Fruit fly (Drosophila melanogaster) whole organism, wandering third instar larva: Measurements from ENCODE around the gene CG9391.

Source experiments
- Abd-B ChIP-seq: fragments of >200 bp; optimal IDR thresholded peaks from 2 replicates; lab custom pipeline; 2017; ENCODE audit warnings: missing biosample characterization, missing genetic modification characterization
- CrebA ChIP-seq: fragments of 200-800 bp; sonication (Bioruptor generic); optimal IDR thresholded peaks from 2 replicates; lab custom pipeline; 2016; ENCODE audit warnings: missing biosample characterization, mild to moderate bottlenecking, missing genetic modification characterization, borderline replicate concordance
- Dif ChIP-seq: fragments of 200-275, 200-300 bp; sonication (Bioruptor generic); optimal IDR thresholded peaks from 2 replicates; lab custom pipeline; 2018; ENCODE audit warnings: missing biosample characterization, missing genetic modification characterization; ENCODE audit not compliant: partially characterized antibody
- HLH106 ChIP-seq: fragments of 200-800 bp; optimal IDR thresholded peaks from 3 replicates; lab custom pipeline; 2019; ENCODE audit warnings: missing biosample characterization, mild to moderate bottlenecking, missing genetic modification characterization, moderate library complexity
- Hnf4 ChIP-seq: fragments of 200-800 bp; sonication (Bioruptor generic); optimal IDR thresholded peaks from 2 replicates; lab custom pipeline; 2016; ENCODE audit warnings: missing biosample characterization, mild to moderate bottlenecking, missing genetic modification characterization
- Hr78 ChIP-seq: fragments of >200 bp; optimal IDR thresholded peaks from 2 replicates; lab custom pipeline; 2017; ENCODE audit warnings: missing biosample characterization, missing genetic modification characterization
- Jra ChIP-seq: sonication (Bioruptor generic); optimal IDR thresholded peaks from 2 replicates; lab custom pipeline; 2016; ENCODE audit warnings: missing biosample characterization, missing genetic modification characterization
- Mio ChIP-seq: sonication (Bioruptor generic); optimal IDR thresholded peaks from 2 replicates; lab custom pipeline; 2016; ENCODE audit warnings: missing biosample characterization, missing genetic modification characterization
- Myc ChIP-seq: fragments of >200 bp; optimal IDR thresholded peaks from 2 replicates; lab custom pipeline; 2017
- N ChIP-seq: fragments of >200 bp; optimal IDR thresholded peaks from 2 replicates; lab custom pipeline; 2018; ENCODE audit warnings: missing biosample characterization, missing external identifiers, missing genetic modification characterization
- OdsH ChIP-seq: fragments of 200-800 bp; sonication (Bioruptor generic); optimal IDR thresholded peaks from 2 replicates; lab custom pipeline; 2016; ENCODE audit warnings: missing biosample characterization, mild to moderate bottlenecking, missing genetic modification characterization
- Rel ChIP-seq, 2 experiments: fragments of 200-800 bp; sonication (Bioruptor generic) in 1 of 2; optimal IDR thresholded peaks; 2 replicates in 1 of 2; 3 replicates in 1 of 2; lab custom pipeline; 2016 to 2019; ENCODE audit warnings: mild to moderate bottlenecking in 2 of 2, missing biosample characterization in 2 of 2, missing genetic modification characterization in 2 of 2, moderate library complexity in 1 of 2
- Sp1 ChIP-seq: fragments of 200-800 bp; sonication (Bioruptor generic); optimal IDR thresholded peaks from 3 replicates; lab custom pipeline; 2019; ENCODE audit warnings: missing biosample characterization, mild to moderate bottlenecking, missing genetic modification characterization, moderate library complexity
- Vsx2 ChIP-seq: fragments of 200-300, 225-300 bp; sonication (Bioruptor generic); optimal IDR thresholded peaks from 2 replicates; lab custom pipeline; 2018; ENCODE audit warnings: missing biosample characterization, missing genetic modification characterization; ENCODE audit not compliant: partially characterized antibody
- br ChIP-seq: fragments of 200-800 bp; sonication (Bioruptor generic); optimal IDR thresholded peaks from 2 replicates; lab custom pipeline; 2016; ENCODE audit warnings: missing biosample characterization, missing genetic modification characterization
- dl ChIP-seq, 2 experiments: fragments of 175-275, 200-275 bp in 1 of 2; fragments of 200-275 bp in 1 of 2; sonication (Bioruptor generic); optimal IDR thresholded peaks; lab custom pipeline; 2018; ENCODE audit warnings: mild to moderate bottlenecking in 2 of 2, missing biosample characterization in 2 of 2, missing genetic modification characterization in 2 of 2, moderate library complexity in 2 of 2; ENCODE audit not compliant: partially characterized antibody in 2 of 2, insufficient read depth in 1 of 2
- dmrt93B ChIP-seq: fragments of 200-800 bp; sonication (Bioruptor generic); optimal IDR thresholded peaks from 2 replicates; lab custom pipeline; 2018; ENCODE audit warnings: missing biosample characterization, mild to moderate bottlenecking, missing genetic modification characterization
- dsf ChIP-seq: sonication (Bioruptor generic); optimal IDR thresholded peaks from 2 replicates; lab custom pipeline; 2016; ENCODE audit warnings: missing biosample characterization, missing genetic modification characterization, borderline replicate concordance
- ey ChIP-seq: fragments of 200-800 bp; sonication (Bioruptor generic); optimal IDR thresholded peaks from 2 replicates; lab custom pipeline; 2016; ENCODE audit warnings: missing biosample characterization, missing genetic modification characterization
- foxo ChIP-seq, 2 experiments: fragments of 200-800 bp; sonication (Bioruptor generic); optimal IDR thresholded peaks; 2 replicates in 1 of 2; 3 replicates in 1 of 2; lab custom pipeline; 2016 to 2017; ENCODE audit warnings: missing biosample characterization in 2 of 2, missing genetic modification characterization in 2 of 2
- fru ChIP-seq: fragments of 200-800 bp; sonication (Bioruptor generic); optimal IDR thresholded peaks from 3 replicates; lab custom pipeline; 2016; ENCODE audit warnings: missing biosample characterization, mild to moderate bottlenecking, missing genetic modification characterization
- h ChIP-seq: fragments of 200-800 bp; sonication (Bioruptor generic); optimal IDR thresholded peaks from 3 replicates; lab custom pipeline; 2016; ENCODE audit warnings: missing biosample characterization, mild to moderate bottlenecking, missing genetic modification characterization
- jim ChIP-seq: fragments of 175-275, 200-325 bp; sonication (Bioruptor generic); optimal IDR thresholded peaks from 2 replicates; lab custom pipeline; 2016; ENCODE audit warnings: missing biosample characterization, mild to moderate bottlenecking, missing genetic modification characterization
- lola ChIP-seq: fragments of >200 bp; optimal IDR thresholded peaks from 2 replicates; lab custom pipeline; 2017; ENCODE audit warnings: missing biosample characterization, missing genetic modification characterization
- pan ChIP-seq: fragments of >200 bp; optimal IDR thresholded peaks from 2 replicates; lab custom pipeline; 2017
- psq ChIP-seq: fragments of 200-800 bp; sonication (Bioruptor generic); optimal IDR thresholded peaks from 3 replicates; lab custom pipeline; 2017; ENCODE audit warnings: missing biosample characterization, mild to moderate bottlenecking, missing genetic modification characterization, moderate library complexity
- rgr ChIP-seq: fragments of 200-800 bp; sonication (Bioruptor generic); optimal IDR thresholded peaks from 3 replicates; lab custom pipeline; 2016; ENCODE audit warnings: missing biosample characterization, mild to moderate bottlenecking, missing genetic modification characterization
- sage ChIP-seq: fragments of 200-800 bp; sonication (Bioruptor generic); optimal IDR thresholded peaks from 2 replicates; lab custom pipeline; 2016; ENCODE audit warnings: missing biosample characterization, mild to moderate bottlenecking, missing genetic modification characterization
- sv ChIP-seq: fragments of 200-800 bp; sonication (Bioruptor generic); optimal IDR thresholded peaks from 3 replicates; lab custom pipeline; 2016; ENCODE audit warnings: missing biosample characterization, missing genetic modification characterization
- tai ChIP-seq: sonication (Bioruptor generic); optimal IDR thresholded peaks from 2 replicates; lab custom pipeline; 2016; ENCODE audit warnings: missing biosample characterization, missing genetic modification characterization
- usp ChIP-seq: fragments of >200 bp; optimal IDR thresholded peaks from 2 replicates; lab custom pipeline; 2017; ENCODE audit warnings: missing biosample characterization, missing genetic modification characterization
- woc ChIP-seq: sonication (Bioruptor generic); optimal IDR thresholded peaks from 2 replicates; lab custom pipeline; 2016; ENCODE audit warnings: missing biosample characterization, mild to moderate bottlenecking, missing genetic modification characterization

CG9391 gene

dm6 chr3L:21279876-21280566 is 11.9 kb upstream of the CG9391 start, which contains the start of gene AcCoAS (continued):
- TF ChIP-seq Dif (GFP tag; lab: Kevin White, UChicago), result no peak
- TF ChIP-seq OdsH, result peak; percentile 65
- TF ChIP-seq Hr78, result no peak
- no peak for TF ChIP-seq jim
- TF ChIP-seq dmrt93B, result no peak
- no peak for TF ChIP-seq dl (GFP tag; optimal IDR thresholded peaks at IDR 0.05; lab: Kevin White, UChicago; ENCODE audit: insufficient read depth in 1 of 2, partially characterized antibody in 2 of 2)
- no peak for TF ChIP-seq N
- TF ChIP-seq fru, result peak; percentile 63
- no peak for TF ChIP-seq usp (GFP tag; lab: Kevin White, UChicago)
- peak; percentile 8 to 74 for TF ChIP-seq foxo (GFP tag; optimal IDR thresholded peaks at IDR 0.05; lab: Kevin White, UChicago)

dm6 chr3L:21279168-21279567 is 11.0 kb upstream of the CG9391 start:
- TF ChIP-seq ey (GFP tag; lab: Kevin White, UChicago) (no peak), Hnf4 (GFP tag; lab: Kevin White, UChicago) (no peak), sv (GFP tag; lab: Kevin White, UChicago) (no peak), psq (no peak), foxo (GFP tag; optimal IDR thresholded peaks at IDR 0.05; lab: Kevin White, UChicago) (no peak), Mio (GFP tag; lab: Kevin White, UChicago) (no peak), Abd-B (GFP tag; lab: Kevin White, UChicago) (no peak), woc (GFP tag; lab: Kevin White, UChicago) (no peak), HLH106 (tag; lab: Kevin White, UChicago) (no peak), pan (no peak)

dm6 chr3L:21277897-21278530 is 9.9 kb upstream of the CG9391 start:
- TF ChIP-seq Hnf4 (GFP tag; lab: Kevin White, UChicago) (no peak), br (GFP tag; lab: Kevin White, UChicago) (no peak), Vsx2 (GFP tag; lab: Kevin White, UChicago) (peak; percentile 39), h (GFP tag; lab: Kevin White, UChicago) (peak; percentile 15), lola (GFP tag; lab: Kevin White, UChicago) (no peak), Rel (GFP tag; optimal IDR thresholded peaks at IDR 0.05; lab: Kevin White, UChicago) (no peak), Rel (tag; optimal IDR thresholded peaks at IDR 0.05; lab: Kevin White, UChicago) (peak; percentile 15)
- TF ChIP-seq, all 38 proteins: peak for 3

DNA sequence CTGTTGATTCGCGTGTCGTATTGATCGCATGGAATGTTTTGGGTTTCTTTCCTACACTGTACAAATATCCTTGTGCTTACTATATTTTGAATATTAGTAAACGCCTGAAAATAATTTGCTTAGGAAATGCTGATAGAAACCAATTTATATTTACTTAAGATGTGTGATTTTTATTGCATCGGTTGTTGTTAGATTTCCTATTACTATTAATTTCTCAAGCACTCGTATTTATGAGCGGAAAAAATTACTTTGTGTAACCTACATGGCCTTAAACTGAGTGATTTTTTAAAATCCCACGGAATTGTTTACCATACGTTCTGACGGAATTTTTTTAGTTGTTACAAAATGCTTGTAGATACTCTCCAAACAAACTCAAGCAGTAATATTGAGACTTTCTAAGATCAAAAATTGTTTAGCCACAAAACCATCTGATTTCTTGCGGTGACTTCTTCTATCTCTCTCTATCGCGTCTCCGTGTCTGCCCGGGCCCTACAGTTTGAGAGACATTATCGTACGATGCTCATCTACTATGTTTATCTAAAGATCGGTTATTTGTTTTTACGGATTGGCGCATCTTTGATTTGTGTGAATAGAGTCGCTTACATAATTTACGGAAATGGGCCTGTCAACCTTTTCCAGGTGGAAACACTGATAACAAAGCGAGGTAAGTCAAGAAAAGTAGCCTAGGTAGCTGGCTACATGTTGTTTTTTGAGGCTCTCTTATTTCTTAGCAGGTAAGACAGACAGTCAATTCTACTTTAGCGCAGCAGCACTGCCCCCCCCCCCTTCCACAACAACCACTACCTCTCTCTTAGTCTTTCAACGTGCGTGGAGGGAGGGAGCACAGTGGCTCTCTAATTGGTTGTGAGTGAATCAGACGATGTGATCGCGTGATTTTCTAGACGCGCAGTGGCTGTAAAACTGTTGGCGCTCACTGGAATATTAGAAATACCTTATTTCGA is 8.4 kb upstream of the CG9391 start:
- TF ChIP-seq Dif (GFP tag; lab: Kevin White, UChicago), result peak; percentile 32
- peak; percentile 15 for TF ChIP-seq Myc
- peak; percentile 57 for TF ChIP-seq OdsH
- TF ChIP-seq Sp1, result peak; percentile 48
- TF ChIP-seq br (GFP tag; lab: Kevin White, UChicago), result peak; percentile 33
- TF ChIP-seq N, result no peak
- peak; percentile 51 for TF ChIP-seq rgr (GFP tag; lab: Kevin White, UChicago)
- peak; percentile 57 for TF ChIP-seq woc (GFP tag; lab: Kevin White, UChicago)
- peak; percentile 67 for TF ChIP-seq sv (GFP tag; lab: Kevin White, UChicago)
- peak in 1 of 2 experiments; percentile 65 for TF ChIP-seq foxo (GFP tag; optimal IDR thresholded peaks at IDR 0.05; lab: Kevin White, UChicago)
- TF ChIP-seq psq, result peak; percentile 30
- TF ChIP-seq Jra (GFP tag; lab: Kevin White, UChicago), result peak; percentile 37
- no peak for TF ChIP-seq CrebA (GFP tag; lab: Kevin White, UChicago)
- TF ChIP-seq lola (GFP tag; lab: Kevin White, UChicago), result no peak
- no peak for TF ChIP-seq usp (GFP tag; lab: Kevin White, UChicago)
- peak; percentile 50 for TF ChIP-seq ey (GFP tag; lab: Kevin White, UChicago)
- peak; percentile 58 for TF ChIP-seq h (GFP tag; lab: Kevin White, UChicago)
- TF ChIP-seq fru, result peak; percentile 60
- no peak for TF ChIP-seq sage (GFP tag; lab: Kevin White, UChicago)
- TF ChIP-seq dmrt93B, result peak; percentile 24
- TF ChIP-seq Hnf4 (GFP tag; lab: Kevin White, UChicago), result peak; percentile 39
- no peak for TF ChIP-seq tai (GFP tag; lab: Kevin White, UChicago)
- TF ChIP-seq dsf, result peak; percentile 6
- TF ChIP-seq HLH106 (tag; lab: Kevin White, UChicago), result peak; percentile 40
- no peak for TF ChIP-seq Abd-B (GFP tag; lab: Kevin White, UChicago)
